Worm (Caenorhabditis elegans) whole organism, early embryonic: Measurements from ENCODE around the gene Y102A5C.2.

Source experiments
- ama-1 ChIP-seq: fragments of 150-350 bp; optimal IDR thresholded peaks from 2 replicates; lab custom pipeline; 2014
- tbx-37 ChIP-seq: fragments of 200-800 bp; sonication (Bioruptor generic); conservative IDR thresholded peaks from 2 replicates; pipeline ENCODE4 v1.3.6; 2022; ENCODE audit warnings: missing genetic modification reagents, missing genetic modification characterization, missing compliant biosample characterization

- TF ChIP-seq ama-1 (lab: Kevin White, UChicago) (no peak), tbx-37 (GFP tag; lab: Robert Waterston, UW) (no peak)
Measured at ce11 chrV:16873642-16874041, 44.9 kb upstream of the Y102A5C.2 start, which contains the start of gene srw-23.
